Worm (Caenorhabditis elegans): Measurements from ENCODE around the gene lec-6.

The lec-6 gene

DNA sequence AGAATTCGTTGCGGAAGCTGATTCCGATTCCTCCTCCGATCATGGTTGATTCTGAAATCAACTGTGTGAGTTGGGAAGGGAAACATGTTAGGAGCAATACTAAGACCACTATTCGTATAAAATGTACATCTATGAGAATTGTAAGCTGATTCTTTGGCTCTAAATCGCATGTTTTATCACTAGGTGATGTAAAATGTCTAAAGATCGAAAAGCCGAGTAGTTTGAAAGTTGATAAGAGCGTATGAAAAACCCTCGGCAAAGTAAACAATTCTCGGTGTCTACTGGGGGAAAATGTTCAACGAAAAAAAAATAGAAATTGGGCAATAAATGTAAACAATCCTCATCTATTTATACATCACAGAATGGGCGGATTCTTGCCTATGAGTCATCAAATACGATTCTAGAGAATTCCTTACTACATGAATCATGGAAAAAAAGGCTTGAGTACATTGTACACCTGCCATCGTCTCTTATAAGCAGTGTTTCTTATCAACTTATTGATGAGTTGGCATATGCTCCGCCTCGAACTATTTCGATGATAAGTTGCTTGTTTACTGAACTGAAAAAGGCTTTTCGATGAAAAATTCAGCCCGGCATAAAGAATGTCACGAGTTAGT, at the start of gene lec-6:
TSS of gene lec-6 (minus strand) at position 51 of the 617 bp plus-strand sequence.
- peak; percentile 85 for TF ChIP-seq fos-1 (tag; optimal IDR thresholded peaks at IDR 0.05)
- no peak for TF ChIP-seq unc-39 (tag; optimal IDR thresholded peaks at IDR 0.05)
- peak; percentile 10 for TF ChIP-seq ama-1 (optimal IDR thresholded peaks at IDR 0.05)
- TF ChIP-seq nhr-12 (tag; optimal IDR thresholded peaks at IDR 0.05): no peak
- TF ChIP-seq skn-1 (tag; optimal IDR thresholded peaks at IDR 0.05): peak; percentile 56
- TF ChIP-seq nhr-77 (tag; optimal IDR thresholded peaks at IDR 0.05): peak; percentile 48
- TF ChIP-seq jun-1 (tag; optimal IDR thresholded peaks at IDR 0.05): peak; percentile 90
- peak; percentile 97 for TF ChIP-seq pqm-1 (tag; optimal IDR thresholded peaks at IDR 0.05)
- peak; percentile 97 for TF ChIP-seq pha-4 (tag; optimal IDR thresholded peaks at IDR 0.05)
- TF ChIP-seq elt-2 (tag; optimal IDR thresholded peaks at IDR 0.05): peak; percentile 99

DNA sequence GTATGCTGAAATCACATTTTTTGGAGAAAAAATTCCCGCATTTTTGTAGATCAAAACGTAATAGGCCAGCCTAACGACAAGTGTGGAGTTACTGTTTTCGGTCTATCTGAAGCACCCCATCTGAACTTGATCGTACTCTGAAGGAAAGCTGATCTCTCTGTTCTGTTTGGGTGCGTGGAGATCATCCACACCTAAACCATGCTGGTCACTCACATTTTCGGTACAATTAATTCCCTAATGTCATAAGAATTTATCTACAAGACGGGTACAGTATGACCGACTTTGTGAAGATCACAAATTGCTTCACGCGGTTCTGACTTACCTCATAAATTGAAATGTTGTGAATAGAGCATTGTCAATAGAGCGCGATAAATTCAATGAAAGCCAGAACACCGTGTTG, 49.8 kb upstream of the lec-6 start:
- TF ChIP-seq nhr-237 (tag; optimal IDR thresholded peaks at IDR 0.05): no peak
- TF ChIP-seq lin-15B (tag; optimal IDR thresholded peaks at IDR 0.05): no peak
- no peak for TF ChIP-seq pha-4 (tag; optimal IDR thresholded peaks at IDR 0.05)
- TF ChIP-seq fos-1 (tag; optimal IDR thresholded peaks at IDR 0.05): no peak
- no peak for TF ChIP-seq ceh-82 (tag; optimal IDR thresholded peaks at IDR 0.05)
- TF ChIP-seq skn-1 (tag; optimal IDR thresholded peaks at IDR 0.05): no peak
- no peak for TF ChIP-seq unc-39 (tag; optimal IDR thresholded peaks at IDR 0.05)
- no peak for TF ChIP-seq mml-1 (tag; optimal IDR thresholded peaks at IDR 0.05)

ce11 chrIII:647248-647647, 47.1 kb upstream of the lec-6 start:
- TF ChIP-seq nhr-23 (tag; optimal IDR thresholded peaks at IDR 0.05) (peak; percentile 19), pha-4 (tag; optimal IDR thresholded peaks at IDR 0.05) (peak; percentile 78), lin-15B (tag; optimal IDR thresholded peaks at IDR 0.05) (no peak), nfya-1 (tag; optimal IDR thresholded peaks at IDR 0.05; ENCODE audit: insufficient read depth) (peak; percentile 26), jun-1 (tag; optimal IDR thresholded peaks at IDR 0.05) (no peak), hmg-11 (tag; optimal IDR thresholded peaks at IDR 0.05) (peak; percentile 47)

ce11 chrIII:646454-646853, 46.3 kb upstream of the lec-6 start, which contains the start of gene orai-1:
orai-1 (plus strand) TSS chrIII:646754.
- TF ChIP-seq nhr-67 (tag; optimal IDR thresholded peaks at IDR 0.05) (no peak), fos-1 (tag; optimal IDR thresholded peaks at IDR 0.05) (no peak), fkh-10 (GFP tag; optimal IDR thresholded peaks at IDR 0.05) (no peak), nhr-25 (tag; optimal IDR thresholded peaks at IDR 0.05) (no peak), R02D3.7 (tag; optimal IDR thresholded peaks at IDR 0.05) (no peak), egl-5 (tag; optimal IDR thresholded peaks at IDR 0.05) (no peak), nhr-237 (tag; optimal IDR thresholded peaks at IDR 0.05) (no peak), mml-1 (tag; optimal IDR thresholded peaks at IDR 0.05) (no peak), ceh-16 (tag; optimal IDR thresholded peaks at IDR 0.05) (no peak), ceh-82 (tag; optimal IDR thresholded peaks at IDR 0.05) (no peak), snpc-4 (tag; optimal IDR thresholded peaks at IDR 0.05) (no peak), aly-2 (tag; optimal IDR thresholded peaks at IDR 0.05) (no peak), ceh-9 (tag; optimal IDR thresholded peaks at IDR 0.05) (no peak), ztf-4 (tag; optimal IDR thresholded peaks at IDR 0.05) (no peak), nhr-43 (tag; optimal IDR thresholded peaks at IDR 0.05; ENCODE audit: poor library complexity, severe bottlenecking) (no peak)

ce11 chrIII:644660-645059, 44.5 kb upstream of the lec-6 start:
- TF ChIP-seq elt-3 (tag; optimal IDR thresholded peaks at IDR 0.05) (no peak), lin-15B (tag; optimal IDR thresholded peaks at IDR 0.05) (no peak), nhr-77 (tag; optimal IDR thresholded peaks at IDR 0.05) (no peak), ceh-82 (tag; optimal IDR thresholded peaks at IDR 0.05) (no peak), ceh-9 (tag; optimal IDR thresholded peaks at IDR 0.05) (no peak), unc-62 (GFP tag; optimal IDR thresholded peaks at IDR 0.05) (no peak), R02D3.7 (tag; optimal IDR thresholded peaks at IDR 0.05) (no peak), aly-2 (tag; optimal IDR thresholded peaks at IDR 0.05) (no peak), elt-2 (tag; optimal IDR thresholded peaks at IDR 0.05) (no peak), mml-1 (tag; optimal IDR thresholded peaks at IDR 0.05) (no peak), ceh-28 (tag; optimal IDR thresholded peaks at IDR 0.05) (no peak), snpc-4 (tag; optimal IDR thresholded peaks at IDR 0.05) (no peak), ZK546.5 (tag; optimal IDR thresholded peaks at IDR 0.05) (no peak), nhr-67 (tag; optimal IDR thresholded peaks at IDR 0.05) (no peak), sea-2 (GFP tag; optimal IDR thresholded peaks at IDR 0.05) (no peak), elt-1 (tag; optimal IDR thresholded peaks at IDR 0.05) (no peak)

All from whole organism, L3 larva.